Worm (Caenorhabditis elegans): Measurements from ENCODE around the gene DH11.2.

The DH11.2 gene

DNA sequence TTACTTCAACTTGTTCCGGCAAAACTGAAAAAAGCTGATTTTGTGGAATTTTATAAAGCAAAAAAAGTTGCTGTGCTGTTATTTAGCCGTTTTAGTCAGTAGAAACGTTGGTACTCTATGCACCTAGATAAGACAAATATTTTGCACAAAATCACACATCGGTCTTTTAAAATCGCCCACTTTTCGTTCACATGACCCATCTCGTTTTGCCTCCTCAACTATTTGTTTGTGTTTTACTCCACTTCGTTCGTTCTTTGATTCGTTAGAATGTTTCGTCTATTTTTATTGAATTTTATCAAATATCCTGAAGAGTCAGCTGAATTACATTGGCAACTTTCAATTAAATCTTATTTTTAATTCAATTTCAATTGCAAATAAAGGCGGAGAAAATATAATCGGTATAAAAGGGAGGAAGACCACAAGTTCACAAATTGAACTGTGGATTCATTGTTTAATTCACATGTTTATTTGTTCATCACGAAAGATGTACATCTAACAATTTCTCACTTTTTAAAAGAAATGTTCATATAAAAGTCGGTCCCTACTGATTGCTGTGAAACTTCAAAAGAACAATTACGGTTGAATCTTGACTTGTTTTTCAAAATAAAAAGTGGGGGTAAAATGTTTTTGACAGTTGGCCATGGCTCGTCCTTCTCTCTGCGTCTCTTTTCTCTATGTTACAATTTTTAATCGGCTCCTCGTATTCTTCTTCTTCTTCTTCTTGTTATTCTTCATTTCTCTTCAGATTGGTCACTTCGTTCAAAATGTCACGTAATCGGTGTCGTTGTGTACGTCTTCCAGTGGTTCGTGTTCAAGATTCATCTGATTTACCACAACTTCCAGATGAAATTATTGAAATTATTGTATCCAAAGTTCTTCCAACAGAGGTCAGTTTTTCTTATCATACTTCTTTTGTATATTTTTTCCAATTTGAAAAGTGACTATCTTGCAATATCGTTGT lies at the start of gene DH11.2 (continued):
- TF ChIP-seq ZK337.2 (GFP tag; IDR thresholded peaks at IDR 0.05) (no peak), lin-29 (GFP tag; IDR thresholded peaks at IDR 0.05) (no peak), ceh-62 (tag; optimal IDR thresholded peaks at IDR 0.05) (no peak), hif-1 (tag; optimal IDR thresholded peaks at IDR 0.05) (peak in 1 of 2 experiments; percentile 46), nhr-77 (tag; optimal IDR thresholded peaks at IDR 0.05) (peak; percentile 57), unc-62 (GFP tag; optimal IDR thresholded peaks at IDR 0.05 in 1 of 2) (peak in 1 of 2 experiments; percentile 96), unc-62 (tag; optimal IDR thresholded peaks at IDR 0.05) (no peak), ceh-44 (GFP tag; IDR thresholded peaks at IDR 0.05) (no peak), dve-1 (tag; optimal IDR thresholded peaks at IDR 0.05; ENCODE audit: insufficient read depth) (peak; percentile 36), hlh-30 (tag; optimal IDR thresholded peaks at IDR 0.05; ENCODE audit: insufficient read depth) (peak; percentile 65), Y75B8A.6 (GFP tag; IDR thresholded peaks at IDR 0.05) (no peak), zfp-3 (GFP tag; conservative IDR thresholded peaks at IDR 0.05) (no peak), ztf-7 (tag; optimal IDR thresholded peaks at IDR 0.05) (no peak), Y48G9A.11 (GFP tag; IDR thresholded peaks at IDR 0.05) (no peak), dmd-9 (GFP tag; IDR thresholded peaks at IDR 0.05) (no peak), lin-13 (GFP tag; optimal IDR thresholded peaks at IDR 0.05) (no peak), zip-2 (tag; optimal IDR thresholded peaks at IDR 0.05) (no peak), daf-19 (GFP tag; conservative IDR thresholded peaks at IDR 0.05) (no peak), nhr-48 (tag; optimal IDR thresholded peaks at IDR 0.05) (peak; percentile 50), mxl-3 (GFP tag; optimal IDR thresholded peaks at IDR 0.05) (no peak), mdt-29 (GFP tag; IDR thresholded peaks at IDR 0.05) (no peak), nhr-6 (tag; optimal IDR thresholded peaks at IDR 0.05) (no peak)

- TF ChIP-seq madf-9 (GFP tag; conservative IDR thresholded peaks at IDR 0.05) = no peak
- no peak for TF ChIP-seq pqm-1 (tag; optimal IDR thresholded peaks at IDR 0.05)
- TF ChIP-seq ztf-7 (tag; optimal IDR thresholded peaks at IDR 0.05) = no peak
- TF ChIP-seq F26F4.8 (GFP tag; conservative IDR thresholded peaks at IDR 0.05) = no peak
- no peak for TF ChIP-seq egl-43 (GFP tag; IDR thresholded peaks at IDR 0.05)
- no peak for TF ChIP-seq mep-1 (tag; optimal IDR thresholded peaks at IDR 0.05)
- TF ChIP-seq hmg-1.1 (GFP tag; IDR thresholded peaks at IDR 0.05) = no peak
- no peak for TF ChIP-seq attf-4 (tag; optimal IDR thresholded peaks at IDR 0.05)
- no peak for TF ChIP-seq lin-38 (GFP tag; IDR thresholded peaks at IDR 0.05)
- TF ChIP-seq ZK337.2 (GFP tag; IDR thresholded peaks at IDR 0.05) = no peak
- no peak for TF ChIP-seq lim-7 (GFP tag; IDR thresholded peaks at IDR 0.05)
- no peak for TF ChIP-seq nhr-111 (GFP tag; optimal IDR thresholded peaks at IDR 0.05)
- no peak for TF ChIP-seq nhr-11 (tag; optimal IDR thresholded peaks at IDR 0.05)
Observed at ce11 chrII:7968393-7968792, 44.2 kb upstream of the DH11.2 start.

DNA sequence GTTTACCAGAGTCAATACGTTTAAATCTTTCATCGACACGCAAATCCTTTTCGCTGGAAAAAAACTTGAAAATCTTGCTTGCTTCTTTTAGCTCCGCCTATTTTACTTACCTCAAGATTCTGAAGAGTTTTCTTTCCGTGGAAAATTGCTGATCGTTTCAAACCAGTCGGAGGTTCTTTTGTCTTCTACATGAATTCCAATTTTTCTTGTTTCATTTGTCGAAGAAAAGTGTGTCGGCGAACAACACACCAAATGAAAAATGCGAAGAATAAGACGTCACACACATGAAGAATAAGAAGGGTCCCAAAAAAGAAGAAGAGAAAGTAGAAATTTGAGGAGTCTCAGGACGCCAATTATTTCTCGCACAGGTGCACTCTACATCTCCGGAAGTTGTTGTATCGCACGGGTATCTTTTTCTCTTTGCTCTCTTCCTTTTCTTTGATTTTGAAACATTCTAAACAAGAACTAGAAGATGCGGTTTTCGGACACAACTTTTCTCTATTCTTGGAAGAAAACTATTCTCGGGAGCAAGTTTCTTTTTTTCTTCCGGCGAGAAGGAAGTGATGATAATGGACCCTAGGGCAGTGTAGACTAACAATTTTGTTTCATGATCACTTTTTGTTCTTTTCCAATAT lies 38.3 kb upstream of the DH11.2 start:
- TF ChIP-seq aha-1 (tag) = peak; percentile 82
- TF ChIP-seq unc-62 (GFP tag; optimal IDR thresholded peaks at IDR 0.05 in 1 of 2) = peak in 1 of 2 experiments; percentile 55
- no peak for TF ChIP-seq unc-62 (tag; optimal IDR thresholded peaks at IDR 0.05)
- TF ChIP-seq saeg-2 (GFP tag; IDR thresholded peaks at IDR 0.05) = no peak
